Fruit fly (Drosophila melanogaster) whole organism, embryonic: ENCODE measurements around the gene CG4957.

Experiments used
- CG3726 ChIP-seq: fragments of 200-800 bp; sonication (Bioruptor generic); IDR thresholded peaks from 3 replicates; pipeline ENCODE4, ENCODE4 v1.3.6; 2022; ENCODE audit warnings: missing biosample characterization, missing genetic modification characterization
- CG9817 ChIP-seq: fragments of 200-800 bp; sonication (Bioruptor generic); optimal IDR thresholded peaks from 2 replicates; lab custom pipeline; 2018; ENCODE audit warnings: missing biosample characterization, mild to moderate bottlenecking, missing genetic modification characterization, moderate library complexity
- stc ChIP-seq: fragments of 200-800 bp; sonication (Bioruptor generic); IDR thresholded peaks from 2 replicates; pipeline ENCODE4 v1.3.6; 2022; ENCODE audit warnings: missing biosample characterization, missing genetic modification characterization
- yki ChIP-seq: fragments of >200 bp; optimal IDR thresholded peaks from 3 replicates; lab custom pipeline; 2018

- TF ChIP-seq CG9817 (tag; lab: Kevin White, UChicago) (no peak), stc (no peak), yki (lab: Kevin White, UChicago) (no peak), CG3726 (GFP tag; lab: Robert Waterston, UW) (no peak)
Measured at dm6 chr2L:10291276-10291675, 22.6 kb downstream of the CG4957 start.
